Fruit fly (Drosophila melanogaster): Measurements from ENCODE around the gene Srrm234.
A peak's percentile ranks its signal among the peaks of the same experiment; 100 is the strongest.

Gene Srrm234

DNA sequence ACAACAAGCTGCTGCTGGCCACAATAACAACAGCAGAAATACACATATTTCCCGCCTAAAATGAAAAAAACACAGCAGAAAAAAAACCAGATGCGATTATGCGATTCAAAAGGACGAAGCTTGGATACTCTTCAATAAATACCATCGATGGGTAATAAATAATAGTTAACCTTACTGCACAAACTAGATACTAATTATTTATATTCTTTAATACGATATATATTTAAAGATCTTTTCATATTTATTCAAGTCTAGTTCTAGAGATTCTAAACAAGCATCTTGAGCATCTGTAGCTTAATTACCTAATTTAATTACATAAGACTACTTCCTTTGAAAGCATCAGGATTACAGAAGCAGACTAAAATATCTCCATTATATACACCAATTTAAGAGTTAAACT, 23.3 kb upstream of the Srrm234 start:
- TF ChIP-seq CG8319 (GFP tag; optimal IDR thresholded peaks at IDR 0.05) (no peak), Eip78C (GFP tag) (peak; percentile 72), Eip75B (GFP tag; optimal IDR thresholded peaks at IDR 0.05) (no peak), CG11294 (GFP tag; IDR thresholded peaks at IDR 0.05) (no peak), CG1621 (tag; optimal IDR thresholded peaks at IDR 0.05) (no peak), CG6808 (GFP tag; optimal IDR thresholded peaks at IDR 0.05) (peak; percentile 15), CG6163 (GFP tag; IDR thresholded peaks at IDR 0.05) (no peak), CG3032 (tag; optimal IDR thresholded peaks at IDR 0.05) (no peak), dac (GFP tag; optimal IDR thresholded peaks at IDR 0.05) (no peak), Smox (GFP tag; optimal IDR thresholded peaks at IDR 0.05) (no peak), Gug (GFP tag; IDR thresholded peaks at IDR 0.05) (no peak), CG11762 (GFP tag; optimal IDR thresholded peaks at IDR 0.05; ENCODE audit: insufficient read depth) (no peak), Lpt (GFP tag; optimal IDR thresholded peaks at IDR 0.05) (peak; percentile 10), CG31627 (GFP tag; optimal IDR thresholded peaks at IDR 0.05) (no peak), Hr4 (GFP tag; optimal IDR thresholded peaks at IDR 0.05) (peak; percentile 64), Ets96B (tag; optimal IDR thresholded peaks at IDR 0.05) (peak; percentile 17), Hr38 (GFP tag; optimal IDR thresholded peaks at IDR 0.05) (no peak), CG8119 (GFP tag; IDR thresholded peaks at IDR 0.05) (peak; percentile 58), Sox14 (GFP tag; optimal IDR thresholded peaks at IDR 0.05) (no peak), cyc (GFP tag; optimal IDR thresholded peaks at IDR 0.05) (no peak), pdm3 (GFP tag; optimal IDR thresholded peaks at IDR 0.05) (no peak), lz (GFP tag; optimal IDR thresholded peaks at IDR 0.05) (no peak), CG11902 (GFP tag; optimal IDR thresholded peaks at IDR 0.05) (no peak), Hr39 (GFP tag; optimal IDR thresholded peaks at IDR 0.05) (no peak), CG6792 (GFP tag; optimal IDR thresholded peaks at IDR 0.05) (no peak), fkh (GFP tag; optimal IDR thresholded peaks at IDR 0.05) (no peak), Ets21C (GFP tag; optimal IDR thresholded peaks at IDR 0.05) (no peak), CG6276 (GFP tag; optimal IDR thresholded peaks at IDR 0.05) (peak; percentile 55), CG4318 (GFP tag; optimal IDR thresholded peaks at IDR 0.05) (peak; percentile 39), Met (GFP tag; optimal IDR thresholded peaks at IDR 0.05) (no peak), esn (GFP tag; optimal IDR thresholded peaks at IDR 0.05) (no peak), fd59A (GFP tag; optimal IDR thresholded peaks at IDR 0.05) (no peak), Blimp-1 (GFP tag; optimal IDR thresholded peaks at IDR 0.05) (no peak), Sox102F (GFP tag; optimal IDR thresholded peaks at IDR 0.05) (no peak), CG10631 (GFP tag; optimal IDR thresholded peaks at IDR 0.05) (peak; percentile 14), Sox15 (GFP tag; optimal IDR thresholded peaks at IDR 0.05) (no peak), fd85E (GFP tag; optimal IDR thresholded peaks at IDR 0.05) (no peak), svp (GFP tag) (no peak), net (GFP tag; optimal IDR thresholded peaks at IDR 0.05) (no peak), achi (GFP tag; optimal IDR thresholded peaks at IDR 0.05) (no peak), Eip93F (GFP tag; optimal IDR thresholded peaks at IDR 0.05) (no peak), dsx (GFP tag; optimal IDR thresholded peaks at IDR 0.05; ENCODE audit: poor library complexity, severe bottlenecking) (no peak), CG6854 (GFP tag; optimal IDR thresholded peaks at IDR 0.05) (no peak), CG8632 (GFP tag; optimal IDR thresholded peaks at IDR 0.05) (no peak), CG9139 (GFP tag; optimal IDR thresholded peaks at IDR 0.05) (no peak), spab (GFP tag; optimal IDR thresholded peaks at IDR 0.05) (no peak), salr (GFP tag; optimal IDR thresholded peaks at IDR 0.05) (peak in 1 of 2 experiments; percentile 19), acj6 (GFP tag; optimal IDR thresholded peaks at IDR 0.05) (peak; percentile 23), CG16779 (tag; optimal IDR thresholded peaks at IDR 0.05) (no peak), CG7368 (GFP tag; optimal IDR thresholded peaks at IDR 0.05) (no peak), CG34406 (GFP tag; optimal IDR thresholded peaks at IDR 0.05) (no peak), eg (GFP tag; IDR thresholded peaks at IDR 0.05) (no peak), CG10669 (GFP tag; optimal IDR thresholded peaks at IDR 0.05) (no peak)
